Fruit fly (Drosophila melanogaster) whole organism, embryonic: ENCODE results near the gene Tgt.

ENCODE experiments used
- CG10462 ChIP-seq: fragments of 200-800 bp; sonication (Bioruptor generic); optimal IDR thresholded peaks from 2 replicates; lab custom pipeline; 2016; ENCODE audit warnings: missing biosample characterization, missing genetic modification characterization
- CG11696 ChIP-seq: fragments of 200-800 bp; sonication (Bioruptor generic); IDR thresholded peaks from 2 replicates; pipeline ENCODE4 v1.3.6; 2022; ENCODE audit warnings: missing biosample characterization, missing genetic modification characterization
- CG12219 ChIP-seq: fragments of 200-800 bp; sonication (Bioruptor generic); optimal IDR thresholded peaks from 3 replicates; lab custom pipeline; 2018; ENCODE audit warnings: missing biosample characterization, mild to moderate bottlenecking, missing genetic modification characterization
- CG12299 ChIP-seq: fragments of 200-800 bp; sonication (Bioruptor generic); optimal IDR thresholded peaks from 2 replicates; lab custom pipeline; 2018; ENCODE audit warnings: missing biosample characterization, mild to moderate bottlenecking, missing genetic modification characterization
- CG15269 ChIP-seq: fragments of 200-800 bp; sonication (Bioruptor generic); optimal IDR thresholded peaks from 2 replicates; lab custom pipeline; 2018; ENCODE audit warnings: missing biosample characterization, mild to moderate bottlenecking, missing genetic modification characterization, moderate library complexity
- CG1602 ChIP-seq: fragments of 200-800 bp; sonication (Bioruptor generic); optimal IDR thresholded peaks from 3 replicates; lab custom pipeline; 2016; ENCODE audit warnings: missing biosample characterization, missing genetic modification characterization
- CG17328 ChIP-seq: fragments of 200-800 bp; sonication (Bioruptor generic); IDR thresholded peaks from 2 replicates; pipeline ENCODE4 v1.3.6; 2022; ENCODE audit warnings: missing biosample characterization, missing genetic modification characterization
- CG18599 ChIP-seq: fragments of 200-800 bp; sonication (Bioruptor generic); optimal IDR thresholded peaks from 3 replicates; lab custom pipeline; 2017; ENCODE audit warnings: missing biosample characterization, missing genetic modification characterization, mild to moderate bottlenecking, moderate library complexity, missing genetic modification reagents
- CG31441 ChIP-seq: fragments of 200-800 bp; sonication (Bioruptor generic); IDR thresholded peaks from 2 replicates; pipeline ENCODE4 v1.3.6; 2022; ENCODE audit warnings: missing biosample characterization, missing genetic modification characterization
- CG3407 ChIP-seq: fragments of 200-800 bp; sonication (Bioruptor generic); optimal IDR thresholded peaks from 2 replicates; lab custom pipeline; 2018; ENCODE audit warnings: missing biosample characterization, mild to moderate bottlenecking, missing genetic modification characterization
- CG4854 ChIP-seq: fragments of 200-800 bp; sonication (Bioruptor generic); optimal IDR thresholded peaks from 2 replicates; lab custom pipeline; 2016; ENCODE audit warnings: missing biosample characterization, missing genetic modification characterization, inconsistent platforms
- CG6765 ChIP-seq: fragments of 200-800 bp; sonication (Bioruptor generic); optimal IDR thresholded peaks from 3 replicates; lab custom pipeline; 2017; ENCODE audit warnings: missing biosample characterization, mild to moderate bottlenecking, missing genetic modification characterization
- CG7786 ChIP-seq: fragments of 200-800 bp; sonication (Bioruptor generic); optimal IDR thresholded peaks from 2 replicates; lab custom pipeline; 2016; ENCODE audit warnings: missing biosample characterization, missing genetic modification characterization
- CG8359 ChIP-seq: fragments of 200-800 bp; sonication (Bioruptor generic); optimal IDR thresholded peaks from 2 replicates; lab custom pipeline; 2017; ENCODE audit warnings: missing biosample characterization, mild to moderate bottlenecking, missing genetic modification characterization, borderline replicate concordance
- CG9609 ChIP-seq: fragments of 200-800 bp; sonication (Bioruptor generic); optimal IDR thresholded peaks from 3 replicates; lab custom pipeline; 2016; ENCODE audit warnings: missing biosample characterization, missing genetic modification characterization
- CG9797 ChIP-seq: fragments of 200-800 bp; sonication (Bioruptor generic); optimal IDR thresholded peaks from 3 replicates; lab custom pipeline; 2018; ENCODE audit warnings: missing biosample characterization, mild to moderate bottlenecking, missing genetic modification characterization
- CG9876 ChIP-seq: fragments of 200-800 bp; sonication (Bioruptor generic); optimal IDR thresholded peaks from 2 replicates; lab custom pipeline; 2016; ENCODE audit warnings: missing biosample characterization, missing genetic modification characterization
- CHES-1-like ChIP-seq: fragments of 200-800 bp; sonication (Bioruptor generic); optimal IDR thresholded peaks from 2 replicates; lab custom pipeline; 2016; ENCODE audit warnings: missing biosample characterization, missing genetic modification characterization
- Deaf1 ChIP-seq: fragments of 200-800 bp; optimal IDR thresholded peaks from 3 replicates; lab custom pipeline; 2019; ENCODE audit warnings: missing biosample characterization, mild to moderate bottlenecking, missing genetic modification characterization, moderate library complexity
- E2f2 ChIP-seq: fragments of 200-800 bp; sonication (Bioruptor generic); IDR thresholded peaks from 2 replicates; pipeline ENCODE4 v1.3.6; 2022; ENCODE audit warnings: missing biosample characterization, missing genetic modification characterization
- Elba2 ChIP-seq: fragments of 200-800 bp; sonication (Bioruptor generic); optimal IDR thresholded peaks from 3 replicates; lab custom pipeline; 2016; ENCODE audit warnings: missing biosample characterization, missing genetic modification characterization
- Ets97D ChIP-seq: fragments of 200-800 bp; sonication (Bioruptor generic); optimal IDR thresholded peaks from 3 replicates; lab custom pipeline; 2016; ENCODE audit warnings: missing biosample characterization, missing genetic modification characterization
- HLH3B ChIP-seq: fragments of 200-800 bp; sonication (Bioruptor generic); IDR thresholded peaks from 2 replicates; pipeline ENCODE4 v1.3.6; 2022; ENCODE audit warnings: missing biosample characterization, missing genetic modification characterization
- HmgD ChIP-seq: fragments of 200-800 bp; sonication (Bioruptor generic); optimal IDR thresholded peaks from 3 replicates; lab custom pipeline; 2016; ENCODE audit warnings: missing biosample characterization, missing genetic modification characterization
- HmgZ ChIP-seq: fragments of 200-800 bp; sonication (Bioruptor generic); optimal IDR thresholded peaks from 2 replicates; lab custom pipeline; 2018; ENCODE audit warnings: missing biosample characterization, mild to moderate bottlenecking, missing genetic modification characterization
- Jarid2 ChIP-seq: fragments of 200-800 bp; sonication (Bioruptor generic); optimal IDR thresholded peaks from 3 replicates; lab custom pipeline; 2017; ENCODE audit warnings: mild to moderate bottlenecking, missing biosample characterization, missing genetic modification reagents, missing genetic modification characterization
- MESR4 ChIP-seq: fragments of 200-800 bp; sonication (Bioruptor generic); optimal IDR thresholded peaks from 2 replicates; lab custom pipeline; 2018; ENCODE audit warnings: missing biosample characterization, mild to moderate bottlenecking, missing genetic modification characterization, moderate library complexity
- Med ChIP-seq: fragments of 200-800 bp; sonication (Bioruptor generic); peaks from one replicate; lab custom pipeline; 2016; ENCODE audit warnings: missing biosample characterization, missing genetic modification characterization, mild to moderate bottlenecking, inconsistent platforms, moderate library complexity
- Side ChIP-seq: fragments of 200-800 bp; sonication (Bioruptor generic); optimal IDR thresholded peaks from 2 replicates; lab custom pipeline; 2016; ENCODE audit warnings: missing biosample characterization, missing genetic modification characterization
- Sin3A ChIP-seq: fragments of >200 bp; optimal IDR thresholded peaks from 2 replicates; lab custom pipeline; 2018
- Trl ChIP-seq, 3 experiments: fragments of >200 bp in 2 of 3; fragments of 200-800 bp in 1 of 3; sonication (Bioruptor generic) in 1 of 3; optimal IDR thresholded peaks; 2 replicates in 1 of 3; 3 replicates in 2 of 3; lab custom pipeline; 2016 to 2017; ENCODE audit warnings: missing biosample characterization in 1 of 3, missing genetic modification characterization in 1 of 3
- Xrp1 ChIP-seq: fragments of 200-800 bp; sonication (Bioruptor generic); IDR thresholded peaks from 2 replicates; pipeline ENCODE4 v1.3.6; 2022; ENCODE audit warnings: missing biosample characterization, missing genetic modification characterization
- bbx ChIP-seq: fragments of 200-800 bp; sonication (Bioruptor generic); IDR thresholded peaks from 2 replicates; pipeline ENCODE4 v1.3.6; 2022; ENCODE audit warnings: missing biosample characterization, missing genetic modification characterization; ENCODE audit not compliant: partially characterized antibody
- cg ChIP-seq: fragments of 200-800 bp; sonication (Bioruptor generic); optimal IDR thresholded peaks from 3 replicates; lab custom pipeline; 2019; ENCODE audit warnings: missing biosample characterization, mild to moderate bottlenecking, missing genetic modification characterization, moderate library complexity
- emc ChIP-seq: fragments of 200-800 bp; sonication (Bioruptor generic); optimal IDR thresholded peaks from 2 replicates; lab custom pipeline; 2016; ENCODE audit warnings: missing biosample characterization, missing genetic modification characterization
- esg ChIP-seq: fragments of 200-800 bp; sonication (Bioruptor generic); conservative IDR thresholded peaks from 2 replicates; pipeline ENCODE4 v1.3.6; 2022; ENCODE audit warnings: missing biosample characterization, missing genetic modification characterization
- eve ChIP-seq, 2 experiments: fragments of >200 bp; optimal IDR thresholded peaks; 2 replicates each; lab custom pipeline; 2017; ENCODE audit warnings: missing biosample characterization in 2 of 2, missing genetic modification characterization in 2 of 2
- fd64A ChIP-seq: fragments of 200-800 bp; sonication (Bioruptor generic); optimal IDR thresholded peaks from 3 replicates; lab custom pipeline; 2018; ENCODE audit warnings: missing biosample characterization, mild to moderate bottlenecking, missing genetic modification characterization
- fd96Cb ChIP-seq: fragments of 200-800 bp; sonication (Bioruptor generic); optimal IDR thresholded peaks from 2 replicates; lab custom pipeline; 2018; ENCODE audit warnings: missing biosample characterization, mild to moderate bottlenecking, missing genetic modification characterization, moderate library complexity
- gem ChIP-seq: fragments of 200-800 bp; sonication (Bioruptor generic); optimal IDR thresholded peaks from 2 replicates; lab custom pipeline; 2019; ENCODE audit warnings: missing biosample characterization, mild to moderate bottlenecking, missing genetic modification characterization, moderate library complexity
- gsb ChIP-seq: fragments of 200-800 bp; sonication (Bioruptor generic); IDR thresholded peaks from 2 replicates; pipeline ENCODE4 v1.3.6; 2022; ENCODE audit warnings: missing biosample characterization, missing genetic modification characterization
- h ChIP-seq: fragments of >200 bp; optimal IDR thresholded peaks from 2 replicates; lab custom pipeline; 2017
- ham ChIP-seq: fragments of 200-800 bp; sonication (Bioruptor generic); IDR thresholded peaks from 2 replicates; pipeline ENCODE4 v1.3.6; 2022; ENCODE audit warnings: missing biosample characterization, missing genetic modification characterization
- her ChIP-seq: fragments of 200-800 bp; sonication (Bioruptor generic); optimal IDR thresholded peaks from 2 replicates; lab custom pipeline; 2016; ENCODE audit warnings: missing biosample characterization, missing genetic modification characterization
- ken ChIP-seq: fragments of 200-800 bp; sonication (Bioruptor generic); IDR thresholded peaks from 3 replicates; pipeline ENCODE4 v1.3.6; 2022; ENCODE audit warnings: missing biosample characterization, missing genetic modification characterization
- lab ChIP-seq: fragments of 200-800 bp; sonication (Bioruptor generic); optimal IDR thresholded peaks from 3 replicates; lab custom pipeline; 2017; ENCODE audit warnings: missing biosample characterization, missing genetic modification characterization, mild to moderate bottlenecking, moderate library complexity, missing genetic modification reagents
- lbe ChIP-seq: fragments of 200-800 bp; sonication (Bioruptor generic); optimal IDR thresholded peaks from 2 replicates; lab custom pipeline; 2016; ENCODE audit warnings: missing biosample characterization, mild to moderate bottlenecking, missing genetic modification characterization
- schlank ChIP-seq: fragments of 200-800 bp; sonication (Bioruptor generic); optimal IDR thresholded peaks from 2 replicates; lab custom pipeline; 2018; ENCODE audit warnings: missing biosample characterization, mild to moderate bottlenecking, missing genetic modification characterization
- sisA ChIP-seq: fragments of 200-800 bp; sonication (Bioruptor generic); IDR thresholded peaks from 2 replicates; pipeline ENCODE4 v1.3.6; 2022; ENCODE audit warnings: missing biosample characterization, missing genetic modification characterization
- sr ChIP-seq: fragments of 200-800 bp; sonication (Bioruptor generic); IDR thresholded peaks from 3 replicates; pipeline ENCODE4 v1.3.6; 2022; ENCODE audit warnings: missing biosample characterization, missing genetic modification characterization
- wek ChIP-seq: fragments of 200-800 bp; sonication (Bioruptor generic); optimal IDR thresholded peaks from 3 replicates; lab custom pipeline; 2018; ENCODE audit warnings: missing biosample characterization, mild to moderate bottlenecking, missing genetic modification characterization, moderate library complexity
- zen2 ChIP-seq: fragments of 200-800 bp; sonication (Bioruptor generic); IDR thresholded peaks from 3 replicates; pipeline ENCODE4 v1.3.6; 2022; ENCODE audit warnings: missing biosample characterization, missing genetic modification characterization; ENCODE audit not compliant: partially characterized antibody

The Tgt gene

dm6 chr2L:1207432-1207831 lies 23.6 kb downstream of the Tgt start (continued):
- TF ChIP-seq cg (GFP tag; lab: Kevin White, UChicago): no peak
- no peak for TF ChIP-seq zen2
- no peak for TF ChIP-seq Trl (optimal IDR thresholded peaks at IDR 0.05; lab: Kevin White, UChicago)
- TF ChIP-seq Trl (GFP tag; optimal IDR thresholded peaks at IDR 0.05; lab: Kevin White, UChicago): no peak
- peak; percentile 3 for TF ChIP-seq fd96Cb (tag; lab: Kevin White, UChicago)
- TF ChIP-seq CG31441 (GFP tag; lab: Robert Waterston, UW): peak; percentile 30; the same call in 1 of the 2 replicates
- TF ChIP-seq Deaf1 (tag; lab: Kevin White, UChicago): no peak
- TF ChIP-seq MESR4 (GFP tag; lab: Kevin White, UChicago): no peak
- no peak for TF ChIP-seq Ets97D
- peak; percentile 69 for TF ChIP-seq Xrp1 (GFP tag; lab: Robert Waterston, UW)
- TF ChIP-seq CG9876 (GFP tag; lab: Kevin White, UChicago): no peak
- TF ChIP-seq fd64A (GFP tag; lab: Kevin White, UChicago): no peak
- peak; percentile 68 for TF ChIP-seq gem (tag; lab: Kevin White, UChicago)
- peak; percentile 58; the same call in 1 of the 2 replicates for TF ChIP-seq CG11696 (GFP tag; lab: Robert Waterston, UW)
- TF ChIP-seq h (lab: Kevin White, UChicago): no peak
- TF ChIP-seq Sin3A (lab: Kevin White, UChicago): no peak
- no peak for TF ChIP-seq ham (GFP tag; lab: Robert Waterston, UW)
- peak; percentile 7 for TF ChIP-seq CHES-1-like (GFP tag; lab: Kevin White, UChicago)
- TF ChIP-seq HmgZ (tag; lab: Kevin White, UChicago): peak; percentile 29
- no peak for TF ChIP-seq lbe (GFP tag; lab: Kevin White, UChicago)
- no peak for TF ChIP-seq Side
- TF ChIP-seq CG7786 (GFP tag; lab: Kevin White, UChicago): peak; percentile 42
- TF ChIP-seq CG8359 (GFP tag; lab: Kevin White, UChicago): no peak
- peak; percentile 77 for TF ChIP-seq CG18599 (GFP tag; lab: Kevin White, UChicago)
- peak; percentile 43; the same call in 1 of the 2 replicates for TF ChIP-seq E2f2 (GFP tag; lab: Robert Waterston, UW)
- TF ChIP-seq CG9797 (GFP tag; lab: Kevin White, UChicago): no peak
- TF ChIP-seq HmgD: no peak
- peak; percentile 70 for TF ChIP-seq ken (GFP tag; lab: Robert Waterston, UW)
- no peak for TF ChIP-seq Elba2 (GFP tag; lab: Kevin White, UChicago)
- peak; percentile 18 for TF ChIP-seq CG3407 (GFP tag; lab: Kevin White, UChicago)
- no peak for TF ChIP-seq wek (GFP tag; lab: Kevin White, UChicago)
- TF ChIP-seq CG12299 (tag; lab: Kevin White, UChicago): peak; percentile 42
- no peak for TF ChIP-seq sr (GFP tag; lab: Robert Waterston, UW)
- TF ChIP-seq lab: peak; percentile 79
- no peak for TF ChIP-seq gsb (GFP tag; lab: Robert Waterston, UW)
- TF ChIP-seq CG9609 (GFP tag; lab: Kevin White, UChicago): peak; percentile 2
- TF ChIP-seq HLH3B (GFP tag; lab: Robert Waterston, UW): peak; percentile 69
- TF ChIP-seq CG6765 (GFP tag; lab: Kevin White, UChicago): no peak
- TF ChIP-seq eve (GFP tag; optimal IDR thresholded peaks at IDR 0.05; lab: Kevin White, UChicago): peak in 1 of 2 experiments; percentile 67
- peak; percentile 73 for TF ChIP-seq esg
- peak; percentile 46; the same call in 1 of the 2 replicates for TF ChIP-seq CG17328
- no peak for TF ChIP-seq CG10462 (GFP tag; lab: Kevin White, UChicago)
- no peak for TF ChIP-seq bbx (GFP tag; lab: Robert Waterston, UW)
- peak; percentile 75 for TF ChIP-seq CG15269 (tag; lab: Kevin White, UChicago)
- TF ChIP-seq emc: no peak
- no peak for TF ChIP-seq Jarid2 (GFP tag; lab: Kevin White, UChicago)
- peak; percentile 55 for TF ChIP-seq sisA
- TF ChIP-seq CG4854 (GFP tag; lab: Kevin White, UChicago): no peak
- TF ChIP-seq Med (GFP tag; lab: Kevin White, UChicago): peak; percentile 82
- TF ChIP-seq CG1602 (GFP tag; lab: Kevin White, UChicago): peak; percentile 13
- TF ChIP-seq her (GFP tag; lab: Kevin White, UChicago): peak; percentile 32
- TF ChIP-seq CG12219: peak; percentile 31
- no peak for TF ChIP-seq schlank (tag; lab: Kevin White, UChicago)
